Worm (Caenorhabditis elegans): Measurements from ENCODE around the gene K09D9.1.

The K09D9.1 gene

DNA sequence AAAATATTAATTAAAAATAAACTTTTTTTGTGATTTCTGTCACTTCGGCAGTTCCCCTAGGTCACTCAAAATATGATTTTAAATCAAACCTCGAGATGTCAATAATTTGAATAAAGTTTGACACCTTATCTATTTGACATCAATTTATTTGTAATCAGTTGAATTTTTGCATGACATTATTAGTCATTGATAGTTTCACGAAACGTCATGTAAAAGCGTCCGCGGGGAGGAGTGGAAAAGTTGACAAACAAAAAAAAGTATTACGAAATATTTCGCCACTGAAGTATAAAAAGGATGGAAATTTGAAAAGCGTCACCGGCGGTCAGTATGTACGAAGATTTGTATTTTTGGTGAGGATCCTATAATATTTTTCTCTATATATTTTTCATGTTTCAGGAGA is at the start of gene K09D9.1:
Gene K09D9.1, plus strand, starts transcription at position 271 of the 400 bp plus-strand sequence.
- TF ChIP-seq gmeb-1 (tag; optimal IDR thresholded peaks at IDR 0.05) (peak; percentile 46), lsy-2 (tag; optimal IDR thresholded peaks at IDR 0.05) (no peak), unc-39 (tag; optimal IDR thresholded peaks at IDR 0.05) (no peak), aly-2 (tag; optimal IDR thresholded peaks at IDR 0.05) (no peak), nhr-21 (tag; optimal IDR thresholded peaks at IDR 0.05) (no peak), fos-1 (tag; optimal IDR thresholded peaks at IDR 0.05) (peak; percentile 97), lin-39 (tag; optimal IDR thresholded peaks at IDR 0.05) (no peak), blmp-1 (tag; optimal IDR thresholded peaks at IDR 0.05; ENCODE audit: insufficient read depth) (no peak), sem-4 (tag; optimal IDR thresholded peaks at IDR 0.05) (no peak), R02D3.7 (tag; optimal IDR thresholded peaks at IDR 0.05) (no peak), peb-1 (tag; optimal IDR thresholded peaks at IDR 0.05) (no peak), unc-55 (GFP tag; optimal IDR thresholded peaks at IDR 0.05) (no peak), ztf-4 (tag; optimal IDR thresholded peaks at IDR 0.05) (no peak), Y55F3AM.14 (GFP tag; optimal IDR thresholded peaks at IDR 0.05) (no peak), sma-3 (GFP tag; optimal IDR thresholded peaks at IDR 0.05) (no peak), F13H6.1 (tag; optimal IDR thresholded peaks at IDR 0.05) (no peak), egl-27 (tag; optimal IDR thresholded peaks at IDR 0.05) (no peak), ZK546.5 (tag; optimal IDR thresholded peaks at IDR 0.05) (no peak), snpc-4 (tag; optimal IDR thresholded peaks at IDR 0.05) (no peak), elt-3 (tag; optimal IDR thresholded peaks at IDR 0.05) (no peak), mab-5 (tag; optimal IDR thresholded peaks at IDR 0.05) (no peak), lin-11 (tag; optimal IDR thresholded peaks at IDR 0.05) (no peak), skn-1 (tag; optimal IDR thresholded peaks at IDR 0.05) (peak; percentile 67), nhr-25 (tag; optimal IDR thresholded peaks at IDR 0.05) (no peak), ztf-11 (tag; optimal IDR thresholded peaks at IDR 0.05) (no peak), nhr-12 (tag; optimal IDR thresholded peaks at IDR 0.05) (no peak), nhr-23 (tag; optimal IDR thresholded peaks at IDR 0.05) (no peak), nhr-129 (tag; optimal IDR thresholded peaks at IDR 0.05) (peak; percentile 86), alr-1 (tag; optimal IDR thresholded peaks at IDR 0.05) (no peak), ama-1 (optimal IDR thresholded peaks at IDR 0.05) (no peak), crh-2 (tag; optimal IDR thresholded peaks at IDR 0.05) (peak; percentile 34), lin-13 (GFP tag; optimal IDR thresholded peaks at IDR 0.05) (no peak), unc-62 (GFP tag; optimal IDR thresholded peaks at IDR 0.05) (no peak), ceh-16 (tag; optimal IDR thresholded peaks at IDR 0.05) (no peak), C34F6.9 (tag; optimal IDR thresholded peaks at IDR 0.05) (no peak), zag-1 (tag; optimal IDR thresholded peaks at IDR 0.05) (no peak), mbf-1 (tag; optimal IDR thresholded peaks at IDR 0.05) (no peak), sma-9 (GFP tag; optimal IDR thresholded peaks at IDR 0.05) (peak; percentile 59), sma-9 (tag; optimal IDR thresholded peaks at IDR 0.05) (no peak), nhr-77 (tag; optimal IDR thresholded peaks at IDR 0.05) (no peak), ceh-82 (tag; optimal IDR thresholded peaks at IDR 0.05) (no peak), nhr-11 (tag; optimal IDR thresholded peaks at IDR 0.05) (no peak), nhr-237 (tag; optimal IDR thresholded peaks at IDR 0.05) (no peak), dmd-4 (tag; optimal IDR thresholded peaks at IDR 0.05) (no peak), ztf-1 (GFP tag; conservative IDR thresholded peaks at IDR 0.05) (no peak), nhr-6 (tag; optimal IDR thresholded peaks at IDR 0.05) (no peak)

DNA sequence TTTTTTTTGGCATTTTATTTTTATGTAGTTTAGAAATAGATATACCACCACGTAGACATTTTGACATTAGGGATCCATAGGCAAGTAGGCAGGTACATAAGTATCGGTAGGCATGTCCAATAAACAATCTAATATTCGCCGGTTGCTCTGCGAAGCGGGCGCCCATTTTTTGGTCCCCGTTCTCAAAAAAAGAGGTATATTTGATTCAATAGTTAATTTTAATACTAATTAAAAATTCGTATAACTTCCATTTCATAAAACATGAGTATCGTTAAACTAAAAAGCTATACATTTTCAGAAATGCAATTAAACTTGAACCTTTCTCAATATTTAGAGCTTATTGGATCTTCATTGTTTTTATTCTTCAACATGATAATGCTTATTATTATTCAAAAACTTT is 47.9 kb upstream of the K09D9.1 start, which contains the start of gene str-83:
Gene str-83, plus strand, starts transcription at position 301 of the 400 bp plus-strand sequence.
- TF ChIP-seq zag-1 (tag; optimal IDR thresholded peaks at IDR 0.05) = no peak

DNA sequence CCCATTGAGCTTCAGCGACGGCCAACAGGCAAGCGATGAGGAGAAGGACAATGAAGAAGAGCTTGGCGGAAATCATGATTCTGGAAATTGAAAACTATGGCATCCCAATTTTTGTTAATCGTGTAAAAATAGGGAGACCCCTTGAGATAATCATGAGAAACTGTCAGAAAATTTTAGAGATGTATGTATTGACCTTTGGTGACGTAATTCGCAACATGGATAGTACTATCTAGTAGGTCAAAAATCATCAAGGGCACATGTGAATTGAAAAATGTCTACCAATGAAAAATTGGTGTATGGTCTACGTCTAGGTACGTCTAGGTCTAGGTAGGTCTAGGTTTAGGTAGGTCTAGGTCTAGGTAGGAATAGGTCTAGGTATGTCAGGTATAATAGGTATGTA is 45.8 kb upstream of the K09D9.1 start, which contains the start of gene nlp-34:
Gene nlp-34, minus strand, starts transcription at position 82 of the 400 bp plus-strand sequence.
- TF ChIP-seq fos-1 (tag; optimal IDR thresholded peaks at IDR 0.05) (no peak), aly-2 (tag; optimal IDR thresholded peaks at IDR 0.05) (no peak), nhr-237 (tag; optimal IDR thresholded peaks at IDR 0.05) (no peak), snpc-4 (tag; optimal IDR thresholded peaks at IDR 0.05) (no peak), Y55F3AM.14 (GFP tag; optimal IDR thresholded peaks at IDR 0.05) (no peak), ZK546.5 (tag; optimal IDR thresholded peaks at IDR 0.05) (no peak), sma-9 (GFP tag; optimal IDR thresholded peaks at IDR 0.05) (no peak), sma-9 (tag; optimal IDR thresholded peaks at IDR 0.05) (no peak)
